Worm (Caenorhabditis elegans): ENCODE results near the gene B0303.4.

B0303.4 gene

ce11 chrIII:8718592-8718991 is 28.9 kb downstream of the B0303.4 start:
- TF ChIP-seq nhr-2 (tag; optimal IDR thresholded peaks at IDR 0.05) (no peak), snpc-4 (tag; optimal IDR thresholded peaks at IDR 0.05) (no peak), ceh-83 (GFP tag; optimal IDR thresholded peaks at IDR 0.05) (no peak)

ce11 chrIII:8719105-8719504 is 29.5 kb downstream of the B0303.4 start:
- TF ChIP-seq sptf-1 (tag; optimal IDR thresholded peaks at IDR 0.05) = no peak
- TF ChIP-seq pha-4 (tag; optimal IDR thresholded peaks at IDR 0.05) = no peak
- no peak for TF ChIP-seq zip-8 (tag; optimal IDR thresholded peaks at IDR 0.05)
- no peak for TF ChIP-seq nhr-12 (tag; optimal IDR thresholded peaks at IDR 0.05)
- TF ChIP-seq blmp-1 (tag; optimal IDR thresholded peaks at IDR 0.05) = no peak
- TF ChIP-seq ham-2 (GFP tag; optimal IDR thresholded peaks at IDR 0.05) = no peak
- TF ChIP-seq ceh-43 (GFP tag; optimal IDR thresholded peaks at IDR 0.05) = no peak
- TF ChIP-seq mep-1 (tag; optimal IDR thresholded peaks at IDR 0.05) = no peak
- no peak for TF ChIP-seq M03D4.4 (tag; optimal IDR thresholded peaks at IDR 0.05)
- no peak for TF ChIP-seq hlh-1 (tag; optimal IDR thresholded peaks at IDR 0.05)
- TF ChIP-seq lin-32 (GFP tag; optimal IDR thresholded peaks at IDR 0.05) = no peak
- no peak for TF ChIP-seq unc-62 (GFP tag; optimal IDR thresholded peaks at IDR 0.05)
- no peak for TF ChIP-seq nhr-76 (tag; optimal IDR thresholded peaks at IDR 0.05)
- no peak for TF ChIP-seq ztf-11 (tag; optimal IDR thresholded peaks at IDR 0.05)
- no peak for TF ChIP-seq unc-120 (tag; optimal IDR thresholded peaks at IDR 0.05; ENCODE audit: poor library complexity, severe bottlenecking)

- TF ChIP-seq hlh-1 (tag; optimal IDR thresholded peaks at IDR 0.05) (no peak), pha-4 (tag; optimal IDR thresholded peaks at IDR 0.05) (peak; percentile 54)
Measured at ce11 chrIII:8719769-8720252, 30.2 kb downstream of the B0303.4 start, which contains the start of gene hipr-1. Gene hipr-1, plus strand, starts transcription at chrIII:8720202.

- no peak for TF ChIP-seq nhr-28 (tag; optimal IDR thresholded peaks at IDR 0.05)
Measured at ce11 chrIII:8725224-8725623, 35.6 kb downstream of the B0303.4 start.

- TF ChIP-seq nhr-2 (tag; optimal IDR thresholded peaks at IDR 0.05) (no peak), bed-3 (GFP tag; optimal IDR thresholded peaks at IDR 0.05) (no peak), lsy-2 (tag; optimal IDR thresholded peaks at IDR 0.05) (no peak), mab-5 (tag; optimal IDR thresholded peaks at IDR 0.05) (no peak), zip-8 (tag; optimal IDR thresholded peaks at IDR 0.05) (no peak), nhr-76 (tag; optimal IDR thresholded peaks at IDR 0.05) (no peak), mls-2 (tag; optimal IDR thresholded peaks at IDR 0.05) (no peak)
Measured at ce11 chrIII:8726019-8726894, 36.6 kb downstream of the B0303.4 start.

- TF ChIP-seq drap-1 (GFP tag; optimal IDR thresholded peaks at IDR 0.05) (no peak), nhr-28 (tag; optimal IDR thresholded peaks at IDR 0.05) (no peak), hlh-1 (tag; optimal IDR thresholded peaks at IDR 0.05) (no peak), elt-1 (tag; optimal IDR thresholded peaks at IDR 0.05; ENCODE audit: borderline replicate concordance, insufficient read depth) (no peak), M03D4.4 (tag; optimal IDR thresholded peaks at IDR 0.05) (no peak), bed-3 (GFP tag; optimal IDR thresholded peaks at IDR 0.05) (no peak), nhr-12 (tag; optimal IDR thresholded peaks at IDR 0.05) (no peak), mab-5 (tag; optimal IDR thresholded peaks at IDR 0.05) (no peak), ceh-43 (GFP tag; optimal IDR thresholded peaks at IDR 0.05) (no peak), nhr-237 (tag; optimal IDR thresholded peaks at IDR 0.05) (no peak), nhr-76 (tag; optimal IDR thresholded peaks at IDR 0.05) (no peak), sptf-1 (tag; optimal IDR thresholded peaks at IDR 0.05) (no peak), lin-13 (tag; optimal IDR thresholded peaks at IDR 0.05) (no peak), sem-2 (GFP tag; optimal IDR thresholded peaks at IDR 0.05) (no peak)
Measured at ce11 chrIII:8731310-8731709, 41.7 kb downstream of the B0303.4 start, which contains the start of gene ZK370.4. Gene ZK370.4, minus strand, starts transcription at chrIII:8731410.

Measured in whole organism, mixed stage, embryonic.